Fruit fly (Drosophila melanogaster): Measurements from ENCODE around the gene mRpL23.
A peak's percentile ranks its signal among the peaks of the same experiment; 100 is the strongest.

The mRpL23 gene

DNA sequence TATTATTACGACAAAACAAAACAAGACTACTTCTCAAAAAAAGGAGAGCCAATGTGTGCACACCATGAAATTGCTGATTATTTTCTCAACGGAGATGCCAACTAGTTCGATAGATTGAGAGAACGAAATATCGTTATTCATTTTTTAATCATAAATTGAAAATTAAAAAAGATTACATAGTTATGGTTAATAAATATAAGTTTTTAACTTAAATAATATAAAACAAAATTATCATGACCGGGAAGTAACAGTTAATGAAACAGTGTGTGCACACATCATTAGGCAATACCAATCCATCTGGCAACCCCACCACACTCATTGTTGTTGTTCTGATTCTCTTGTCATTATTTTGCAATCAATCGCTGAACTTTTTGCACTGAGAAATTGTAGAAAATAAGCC lies 1.6 kb downstream of the mRpL23 start, which contains the start of the genes CG1317 and CG8993 (continued):
- no peak for TF ChIP-seq peb (GFP tag; IDR thresholded peaks at IDR 0.05)
- TF ChIP-seq MESR4 (GFP tag; optimal IDR thresholded peaks at IDR 0.05) = peak; percentile 28
- no peak for TF ChIP-seq Bdp1 (GFP tag; optimal IDR thresholded peaks at IDR 0.05)
- TF ChIP-seq gce (GFP tag; IDR thresholded peaks at IDR 0.05) = no peak
- no peak for TF ChIP-seq Drgx (GFP tag; IDR thresholded peaks at IDR 0.05)
- TF ChIP-seq Spps (tag; optimal IDR thresholded peaks at IDR 0.05) = peak; percentile 36
- TF ChIP-seq CG31224 (GFP tag; IDR thresholded peaks at IDR 0.05) = peak; percentile 54
- TF ChIP-seq CG7745 (tag; optimal IDR thresholded peaks at IDR 0.05) = no peak
- TF ChIP-seq hbn (GFP tag; IDR thresholded peaks at IDR 0.05; ENCODE audit: partially characterized antibody) = peak; percentile 73
- no peak for TF ChIP-seq usp (GFP tag; optimal IDR thresholded peaks at IDR 0.05)
- TF ChIP-seq Oaz (GFP tag; IDR thresholded peaks at IDR 0.05) = no peak
- TF ChIP-seq PHDP (tag; optimal IDR thresholded peaks at IDR 0.05) = peak; percentile 61
- no peak for TF ChIP-seq jing (GFP tag; optimal IDR thresholded peaks at IDR 0.05)
- TF ChIP-seq CG16779 (GFP tag; IDR thresholded peaks at IDR 0.05) = no peak
- peak in 1 of 2 experiments; percentile 27 for TF ChIP-seq Eip74EF (GFP tag; optimal IDR thresholded peaks at IDR 0.05)
- no peak for TF ChIP-seq odd (GFP tag; optimal IDR thresholded peaks at IDR 0.05)
- peak; percentile 47; the same call in 1 of the 2 replicates for TF ChIP-seq lmd (GFP tag; IDR thresholded peaks at IDR 0.05)
- TF ChIP-seq aop (GFP tag; IDR thresholded peaks at IDR 0.05) = no peak
- TF ChIP-seq CG34422 (GFP tag; IDR thresholded peaks at IDR 0.05) = peak; percentile 64; the same call in 2 of the 3 replicates
- TF ChIP-seq Tbp (GFP tag; optimal IDR thresholded peaks at IDR 0.05) = no peak
- TF ChIP-seq onecut (GFP tag; IDR thresholded peaks at IDR 0.05) = no peak; the same call in 1 of the 2 replicates
- no peak for TF ChIP-seq CG18476 (GFP tag; optimal IDR thresholded peaks at IDR 0.05)
- TF ChIP-seq Rfx (GFP tag; IDR thresholded peaks at IDR 0.05) = peak; percentile 67; the same call in 1 of the 2 replicates
- TF ChIP-seq Fer1 (GFP tag; optimal IDR thresholded peaks at IDR 0.05) = peak; percentile 30
- no peak for TF ChIP-seq CG7928 (GFP tag; optimal IDR thresholded peaks at IDR 0.05)
- TF ChIP-seq abd-A (tag; optimal IDR thresholded peaks at IDR 0.05) = peak; percentile 76
- TF ChIP-seq sug (tag; optimal IDR thresholded peaks at IDR 0.05) = no peak
- peak; percentile 7 for TF ChIP-seq Ets97D (GFP tag; optimal IDR thresholded peaks at IDR 0.05)
- TF ChIP-seq Six4 (GFP tag; optimal IDR thresholded peaks at IDR 0.05) = peak; percentile 42
- no peak for TF ChIP-seq eyg (GFP tag; optimal IDR thresholded peaks at IDR 0.05)
- peak; percentile 83 for TF ChIP-seq CG12391 (tag; optimal IDR thresholded peaks at IDR 0.05)
- TF ChIP-seq ken (GFP tag; IDR thresholded peaks at IDR 0.05) = peak; percentile 35; the same call in 1 of the 3 replicates
- peak; percentile 45 for TF ChIP-seq grn (GFP tag; optimal IDR thresholded peaks at IDR 0.05)
- no peak for TF ChIP-seq cad (GFP tag; optimal IDR thresholded peaks at IDR 0.05)
- peak; percentile 15 for TF ChIP-seq Hmr (GFP tag; optimal IDR thresholded peaks at IDR 0.05)
- TF ChIP-seq CG12236 (GFP tag; optimal IDR thresholded peaks at IDR 0.05) = no peak
- TF ChIP-seq Nf-YB (GFP tag; optimal IDR thresholded peaks at IDR 0.05) = no peak
- TF ChIP-seq so (GFP tag; IDR thresholded peaks at IDR 0.05) = no peak
- peak; percentile 55 for TF ChIP-seq Xbp1 (GFP tag; optimal IDR thresholded peaks at IDR 0.05)
- TF ChIP-seq Bteb2 (GFP tag; optimal IDR thresholded peaks at IDR 0.05) = no peak
- TF ChIP-seq Adf1 (GFP tag; IDR thresholded peaks at IDR 0.05) = no peak
- TF ChIP-seq NC2α (GFP tag; optimal IDR thresholded peaks at IDR 0.05) = no peak
- TF ChIP-seq gem (tag; optimal IDR thresholded peaks at IDR 0.05) = peak; percentile 74
- peak; percentile 25 for TF ChIP-seq CG1602 (GFP tag; optimal IDR thresholded peaks at IDR 0.05)
- TF ChIP-seq CG4424 (GFP tag; optimal IDR thresholded peaks at IDR 0.05) = peak; percentile 57
- TF ChIP-seq inv (GFP tag; IDR thresholded peaks at IDR 0.05; ENCODE audit: partially characterized antibody) = peak; percentile 57; the same call in 1 of the 2 replicates
- TF ChIP-seq crc (GFP tag; optimal IDR thresholded peaks at IDR 0.05) = no peak
- TF ChIP-seq CG8944 (GFP tag; optimal IDR thresholded peaks at IDR 0.05) = no peak
- peak; percentile 55 for TF ChIP-seq CG9817 (tag; optimal IDR thresholded peaks at IDR 0.05)
- no peak for TF ChIP-seq Poxn (GFP tag; IDR thresholded peaks at IDR 0.05)
- TF ChIP-seq ato (GFP tag; IDR thresholded peaks at IDR 0.05; ENCODE audit: partially characterized antibody) = no peak
- peak; percentile 29; the same call in 1 of the 2 replicates for TF ChIP-seq CG6272 (GFP tag; IDR thresholded peaks at IDR 0.05)

Measured in whole organism, embryonic.